Worm (Caenorhabditis elegans) whole organism, young adult: ENCODE data around the gene C34C12.8.

Experiments used
- Y53F4B.3 ChIP-seq: fragments of 200-800 bp; sonication (Bioruptor generic); IDR thresholded peaks from 2 replicates; pipeline ENCODE4 v1.3.6; 2022; ENCODE audit warnings: missing genetic modification reagents, missing genetic modification characterization, missing compliant biosample characterization
- Y79H2A.3 ChIP-seq: fragments of 200-800 bp; sonication (Bioruptor generic); conservative IDR thresholded peaks from 2 replicates; pipeline ENCODE4 v1.3.6; 2022; ENCODE audit warnings: missing genetic modification reagents, missing genetic modification characterization, missing compliant biosample characterization
- akir-1 ChIP-seq: fragments of 200-800 bp; sonication (Bioruptor generic); optimal IDR thresholded peaks from 2 replicates; lab custom pipeline; 2018; ENCODE audit warnings: mild to moderate bottlenecking, missing genetic modification characterization, moderate library complexity, missing compliant biosample characterization
- ceh-79 ChIP-seq: sonication (generic microtip); optimal IDR thresholded peaks from 2 replicates; lab custom pipeline; 2017; ENCODE audit warnings: mild to moderate bottlenecking, missing genetic modification characterization, missing compliant biosample characterization
- egl-18 ChIP-seq: fragments of 200-800 bp; sonication (Bioruptor generic); IDR thresholded peaks from 2 replicates; pipeline ENCODE4 v1.3.6; 2022; ENCODE audit warnings: missing genetic modification reagents, missing genetic modification characterization, missing compliant biosample characterization
- hmg-20 ChIP-seq: fragments of 200-800 bp; sonication (Bioruptor generic); IDR thresholded peaks from 2 replicates; pipeline ENCODE4 v1.3.6; 2022; ENCODE audit warnings: missing genetic modification reagents, missing genetic modification characterization, missing compliant biosample characterization
- madf-6 ChIP-seq: fragments of 200-800 bp; sonication (Bioruptor generic); IDR thresholded peaks from 2 replicates; pipeline ENCODE4 v1.3.6; 2022; ENCODE audit warnings: missing genetic modification reagents, missing genetic modification characterization, missing compliant biosample characterization
- pha-4 ChIP-seq: fragments of 150-350 bp; sonication (generic microtip); optimal IDR thresholded peaks from 2 replicates; lab custom pipeline; 2014; ENCODE audit warnings: missing biosample characterization, missing genetic modification reagents, missing genetic modification characterization
- snpc-4 ChIP-seq, 5 experiments: fragments of 150-350 bp in 1 of 5; sonication (generic microtip) in 4 of 5; optimal IDR thresholded peaks; 2 replicates each; lab custom pipeline; 2014 to 2018; ENCODE audit warnings: missing genetic modification characterization in 5 of 5, missing biosample characterization in 3 of 5, antibody characterized with exemption in 2 of 5, mild to moderate bottlenecking in 2 of 5, missing compliant biosample characterization in 2 of 5, missing genotype in 2 of 5, moderate library complexity in 2 of 5, missing genetic modification reagents in 1 of 5
- sptf-2 ChIP-seq: fragments of 200-800 bp; sonication (Bioruptor generic); optimal IDR thresholded peaks from 2 replicates; lab custom pipeline; 2018; ENCODE audit warnings: mild to moderate bottlenecking, missing genetic modification characterization, missing compliant biosample characterization
- unc-62 ChIP-seq: fragments of 150-350 bp; optimal IDR thresholded peaks from 2 replicates; lab custom pipeline; 2014; ENCODE audit warnings: missing biosample characterization, missing genetic modification reagents, missing genetic modification characterization
- xnd-1 ChIP-seq: sonication (generic microtip); optimal IDR thresholded peaks from 2 replicates; lab custom pipeline; 2016; ENCODE audit warnings: missing genotype, missing genetic modification reagents, missing genetic modification characterization, missing compliant biosample characterization

ce11 chrIII:3502215-3502838 is 42.1 kb downstream of the C34C12.8 start, which contains the start of gene M01F1.8:
- TF ChIP-seq Y53F4B.3 (GFP tag; lab: Robert Waterston, UW) (no peak), pha-4 (tag; lab: Kevin White, UChicago) (no peak), snpc-4 (GFP tag; optimal IDR thresholded peaks at IDR 0.05; lab: Kevin White, UChicago) (no peak), snpc-4 (tag; optimal IDR thresholded peaks at IDR 0.05; lab: Kevin White, UChicago) (no peak), unc-62 (GFP tag; lab: Kevin White, UChicago) (no peak), hmg-20 (no peak), xnd-1 (tag; lab: Kevin White, UChicago) (no peak), sptf-2 (GFP tag; lab: Kevin White, UChicago) (no peak), akir-1 (GFP tag; lab: Kevin White, UChicago) (no peak), ceh-79 (tag; lab: Kevin White, UChicago) (no peak), Y79H2A.3 (GFP tag; lab: Robert Waterston, UW) (no peak), egl-18 (GFP tag; lab: Robert Waterston, UW) (no peak), madf-6 (peak; percentile 48)
